Worm (Caenorhabditis elegans): Measurements from ENCODE around the gene baf-1.

The baf-1 gene

ce11 chrIII:9455980-9456658 lies 11.1 kb upstream of the baf-1 start, which contains the start of the genes rheb-1 and spk-1 (continued):
- TF ChIP-seq swsn-7 (tag; optimal IDR thresholded peaks at IDR 0.05): peak; percentile 90
- TF ChIP-seq elt-2 (tag; optimal IDR thresholded peaks at IDR 0.05): peak; percentile 97
- peak; percentile 37 for TF ChIP-seq C04F5.9 (tag; optimal IDR thresholded peaks at IDR 0.05)
- TF ChIP-seq unc-62 (GFP tag; optimal IDR thresholded peaks at IDR 0.05): no peak
- TF ChIP-seq xbp-1 (tag; optimal IDR thresholded peaks at IDR 0.05): peak; percentile 87
- peak; percentile 79 for TF ChIP-seq lin-13 (GFP tag; optimal IDR thresholded peaks at IDR 0.05)
- no peak for TF ChIP-seq ceh-63 (GFP tag; optimal IDR thresholded peaks at IDR 0.05)
- peak; percentile 87 for TF ChIP-seq tbx-2 (tag; optimal IDR thresholded peaks at IDR 0.05)
- no peak for TF ChIP-seq tlp-1 (tag; optimal IDR thresholded peaks at IDR 0.05)
- TF ChIP-seq efl-3 (GFP tag; optimal IDR thresholded peaks at IDR 0.05): no peak
- peak; percentile 81 for TF ChIP-seq unc-130 (tag; optimal IDR thresholded peaks at IDR 0.05)
- TF ChIP-seq nhr-237 (tag; optimal IDR thresholded peaks at IDR 0.05): peak; percentile 61
- TF ChIP-seq F16B12.6 (tag; optimal IDR thresholded peaks at IDR 0.05): peak; percentile 34
- TF ChIP-seq skn-1 (tag; optimal IDR thresholded peaks at IDR 0.05): peak; percentile 83
- TF ChIP-seq blmp-1 (tag; optimal IDR thresholded peaks at IDR 0.05): peak; percentile 69
- TF ChIP-seq hpl-2 (GFP tag; optimal IDR thresholded peaks at IDR 0.05): peak; percentile 55
- TF ChIP-seq lin-15B (tag; optimal IDR thresholded peaks at IDR 0.05): peak; percentile 61
- TF ChIP-seq nhr-77 (tag; optimal IDR thresholded peaks at IDR 0.05): peak; percentile 76
- peak; percentile 92 for TF ChIP-seq rnt-1 (tag; optimal IDR thresholded peaks at IDR 0.05)
- no peak for TF ChIP-seq ets-5 (GFP tag; IDR thresholded peaks at IDR 0.05)
- no peak for TF ChIP-seq egl-27 (tag; optimal IDR thresholded peaks at IDR 0.05)
- TF ChIP-seq isw-1 (GFP tag; IDR thresholded peaks at IDR 0.05): peak; percentile 80
- TF ChIP-seq ceh-88 (GFP tag; IDR thresholded peaks at IDR 0.05): peak; percentile 69; the same call in 1 of the 2 replicates
- peak; percentile 85 for TF ChIP-seq nhr-90 (tag; optimal IDR thresholded peaks at IDR 0.05; ENCODE audit: poor library complexity)
- TF ChIP-seq C16A3.4 (tag; optimal IDR thresholded peaks at IDR 0.05): peak; percentile 84
- TF ChIP-seq mep-1 (tag; optimal IDR thresholded peaks at IDR 0.05): peak; percentile 93
- peak; percentile 50 for TF ChIP-seq grh-1 (GFP tag; IDR thresholded peaks at IDR 0.05)
- TF ChIP-seq dpl-1 (GFP tag; optimal IDR thresholded peaks at IDR 0.05): peak; percentile 63 to 76 (median 75)
- TF ChIP-seq mdl-1 (tag; optimal IDR thresholded peaks at IDR 0.05): peak in 1 of 2 experiments; percentile 68
- TF ChIP-seq ces-1 (GFP tag; optimal IDR thresholded peaks at IDR 0.05): no peak
- peak; percentile 57 for TF ChIP-seq irx-1 (tag; optimal IDR thresholded peaks at IDR 0.05)
- TF ChIP-seq nhr-12 (tag; optimal IDR thresholded peaks at IDR 0.05): no peak
- peak; percentile 40 for TF ChIP-seq snpc-4 (tag; optimal IDR thresholded peaks at IDR 0.05)
- TF ChIP-seq lin-39 (tag; optimal IDR thresholded peaks at IDR 0.05): peak; percentile 45
- peak; percentile 76 for TF ChIP-seq ztf-4 (tag; optimal IDR thresholded peaks at IDR 0.05)

ce11 chrIII:9457192-9458103 lies 9.8 kb upstream of the baf-1 start:
- TF ChIP-seq swsn-7 (tag; optimal IDR thresholded peaks at IDR 0.05): peak; percentile 15
- peak; percentile 37 for TF ChIP-seq mep-1 (tag; optimal IDR thresholded peaks at IDR 0.05)
- peak; percentile 62 for TF ChIP-seq rnt-1 (tag; optimal IDR thresholded peaks at IDR 0.05)
- peak in 1 of 2 experiments; percentile 23 for TF ChIP-seq efl-1 (optimal IDR thresholded peaks at IDR 0.05)
- peak in 1 of 2 experiments; percentile 93 for TF ChIP-seq efl-1 (GFP tag; optimal IDR thresholded peaks at IDR 0.05 in 1 of 2)
- TF ChIP-seq ztf-4 (tag; optimal IDR thresholded peaks at IDR 0.05): peak; percentile 48
- peak; percentile 15 for TF ChIP-seq C16A3.4 (tag; optimal IDR thresholded peaks at IDR 0.05)
- peak; percentile 3 to 21 for TF ChIP-seq lin-35 (GFP tag; optimal IDR thresholded peaks at IDR 0.05)
- peak; percentile 90 for TF ChIP-seq lin-14 (GFP tag; optimal IDR thresholded peaks at IDR 0.05)
- TF ChIP-seq pag-3 (tag; optimal IDR thresholded peaks at IDR 0.05; ENCODE audit: borderline replicate concordance, insufficient read depth): peak; percentile 41
- no peak for TF ChIP-seq tlp-1 (tag; optimal IDR thresholded peaks at IDR 0.05)
- TF ChIP-seq blmp-1 (tag; optimal IDR thresholded peaks at IDR 0.05): peak; percentile 84
- no peak for TF ChIP-seq hpl-2 (GFP tag; optimal IDR thresholded peaks at IDR 0.05)
- TF ChIP-seq ets-5 (GFP tag; IDR thresholded peaks at IDR 0.05): no peak
- peak; percentile 56 for TF ChIP-seq tbx-2 (tag; optimal IDR thresholded peaks at IDR 0.05)
- TF ChIP-seq ceh-88 (GFP tag; IDR thresholded peaks at IDR 0.05): no peak
- peak; percentile 63 for TF ChIP-seq nhr-20 (tag; optimal IDR thresholded peaks at IDR 0.05)
- TF ChIP-seq pax-3 (tag; optimal IDR thresholded peaks at IDR 0.05): no peak
- TF ChIP-seq unc-130 (tag; optimal IDR thresholded peaks at IDR 0.05): peak; percentile 80
- no peak for TF ChIP-seq grh-1 (GFP tag; IDR thresholded peaks at IDR 0.05)
- 0 out of 2 replicates have a peak, but pooled peaks have one; percentile 35 for TF ChIP-seq unc-98 (GFP tag; IDR thresholded peaks at IDR 0.05)
- TF ChIP-seq unc-62 (GFP tag; optimal IDR thresholded peaks at IDR 0.05): no peak
- no peak for TF ChIP-seq elt-2 (tag; optimal IDR thresholded peaks at IDR 0.05)
- TF ChIP-seq zag-1 (tag; optimal IDR thresholded peaks at IDR 0.05): no peak
- TF ChIP-seq nhr-19 (GFP tag; conservative IDR thresholded peaks at IDR 0.05): peak; percentile 39
- TF ChIP-seq snpc-4 (tag; optimal IDR thresholded peaks at IDR 0.05): no peak
- TF ChIP-seq xbp-1 (tag; optimal IDR thresholded peaks at IDR 0.05): no peak
- TF ChIP-seq efl-3 (GFP tag; optimal IDR thresholded peaks at IDR 0.05): no peak
- peak; percentile 82 for TF ChIP-seq nhr-71 (tag; optimal IDR thresholded peaks at IDR 0.05)

All from whole organism, L1 larva.